Fruit fly (Drosophila melanogaster) whole organism, pupa: ENCODE data around the gene CG12723.

Experiments used
- CG10348 ChIP-seq: fragments of 200-800 bp; sonication (Bioruptor generic); IDR thresholded peaks from 2 replicates; pipeline ENCODE4 v1.3.6; 2022; ENCODE audit warnings: missing biosample characterization, missing genetic modification characterization
- CG12605 ChIP-seq: fragments of 200-800 bp; sonication (Bioruptor generic); IDR thresholded peaks from 2 replicates; pipeline ENCODE4 v1.3.6; 2022; ENCODE audit warnings: missing biosample characterization, missing genetic modification characterization
- CG13204 ChIP-seq: fragments of 200-800 bp; sonication (Bioruptor generic); optimal IDR thresholded peaks from 2 replicates; lab custom pipeline; 2018; ENCODE audit warnings: missing biosample characterization, mild to moderate bottlenecking, missing genetic modification characterization, moderate library complexity
- CG14655 ChIP-seq: fragments of 200-800 bp; sonication (Bioruptor generic); optimal IDR thresholded peaks from 3 replicates; lab custom pipeline; 2017; ENCODE audit warnings: mild to moderate bottlenecking, missing biosample characterization, missing genetic modification reagents, missing genetic modification characterization
- CG15710 ChIP-seq: fragments of 200-800 bp; sonication (Bioruptor generic); optimal IDR thresholded peaks from 2 replicates; lab custom pipeline; 2018; ENCODE audit warnings: missing biosample characterization, mild to moderate bottlenecking, missing genetic modification characterization, moderate library complexity
- CG17806 ChIP-seq: fragments of 200-800 bp; sonication (Bioruptor generic); optimal IDR thresholded peaks from 2 replicates; lab custom pipeline; 2018; ENCODE audit warnings: missing biosample characterization, mild to moderate bottlenecking, missing genetic modification characterization, moderate library complexity
- CG32121 ChIP-seq: fragments of 200-800 bp; sonication (Bioruptor generic); IDR thresholded peaks from 2 replicates; pipeline ENCODE4 v1.3.6; 2022; ENCODE audit warnings: missing biosample characterization, missing genetic modification characterization
- CG34367 ChIP-seq: fragments of 200-800 bp; sonication (Bioruptor generic); optimal IDR thresholded peaks from 2 replicates; lab custom pipeline; 2018; ENCODE audit warnings: missing biosample characterization, mild to moderate bottlenecking, missing genetic modification characterization
- CG4496 ChIP-seq: fragments of 200-800 bp; sonication (Bioruptor generic); IDR thresholded peaks from 3 replicates; pipeline ENCODE4 v1.3.6; 2022; ENCODE audit warnings: missing biosample characterization, missing genetic modification characterization
- CG8159 ChIP-seq: fragments of 200-800 bp; sonication (Bioruptor generic); optimal IDR thresholded peaks from 3 replicates; lab custom pipeline; 2018; ENCODE audit warnings: missing biosample characterization, mild to moderate bottlenecking, missing genetic modification characterization, moderate library complexity
- CG8301 ChIP-seq: fragments of 200-800 bp; sonication (Bioruptor generic); optimal IDR thresholded peaks from 2 replicates; lab custom pipeline; 2018; ENCODE audit warnings: missing biosample characterization, mild to moderate bottlenecking, missing genetic modification characterization
- CG9948 ChIP-seq: fragments of 200-800 bp; sonication (Bioruptor generic); optimal IDR thresholded peaks from 2 replicates; lab custom pipeline; 2018; ENCODE audit warnings: missing biosample characterization, mild to moderate bottlenecking, missing genetic modification characterization, moderate library complexity
- D1 ChIP-seq: fragments of 200-800 bp; sonication (Bioruptor generic); optimal IDR thresholded peaks from 2 replicates; lab custom pipeline; 2018; ENCODE audit warnings: missing biosample characterization, mild to moderate bottlenecking, missing genetic modification characterization, moderate library complexity
- EcR ChIP-seq: fragments of 200-800 bp; sonication (Bioruptor generic); optimal IDR thresholded peaks from 3 replicates; lab custom pipeline; 2019; ENCODE audit warnings: missing biosample characterization, missing genetic modification characterization, mild to moderate bottlenecking, moderate library complexity, missing genetic modification reagents
- Ets98B ChIP-seq: fragments of 200-800 bp; sonication (Bioruptor generic); IDR thresholded peaks from 2 replicates; pipeline ENCODE4 v1.3.6; 2022; ENCODE audit warnings: missing biosample characterization, missing genetic modification characterization
- Pif1A ChIP-seq: fragments of 200-800 bp; sonication (Bioruptor generic); optimal IDR thresholded peaks from 3 replicates; lab custom pipeline; 2016; ENCODE audit warnings: missing biosample characterization, missing genetic modification characterization
- Pif1B ChIP-seq: fragments of 200-800 bp; sonication (Bioruptor generic); optimal IDR thresholded peaks from 3 replicates; lab custom pipeline; 2016; ENCODE audit warnings: missing biosample characterization, missing genetic modification characterization
- Snoo ChIP-seq: fragments of 200-800 bp; sonication (Bioruptor generic); optimal IDR thresholded peaks from 3 replicates; lab custom pipeline; 2017; ENCODE audit warnings: missing biosample characterization, mild to moderate bottlenecking, missing genetic modification characterization, inconsistent platforms
- fd96Ca ChIP-seq: fragments of 200-800 bp; sonication (Bioruptor generic); IDR thresholded peaks from 3 replicates; pipeline ENCODE4 v1.3.6; 2022; ENCODE audit warnings: missing biosample characterization, missing genetic modification characterization
- gl ChIP-seq: fragments of 200-800 bp; sonication (Bioruptor generic); optimal IDR thresholded peaks from 2 replicates; lab custom pipeline; 2018; ENCODE audit warnings: missing biosample characterization, mild to moderate bottlenecking, missing genetic modification characterization
- rn ChIP-seq: fragments of 200-800 bp; sonication (Bioruptor generic); IDR thresholded peaks from 2 replicates; pipeline ENCODE4 v1.3.6; 2022; ENCODE audit warnings: missing biosample characterization, missing genetic modification characterization

CG12723 gene

dm6 chrX:13233811-13234737 lies 42.4 kb upstream of the CG12723 start:
- TF ChIP-seq CG9948 (tag; lab: Kevin White, UChicago) (peak; percentile 81), gl (tag; lab: Kevin White, UChicago) (peak; percentile 77), Ets98B (GFP tag; lab: Robert Waterston, UW) (peak; percentile 51; the same call in 1 of the 2 replicates), CG32121 (GFP tag; lab: Robert Waterston, UW) (peak; percentile 32; the same call in 1 of the 2 replicates), Pif1A (peak; percentile 85), D1 (tag; lab: Kevin White, UChicago) (peak; percentile 69), CG12605 (GFP tag; lab: Robert Waterston, UW) (peak; percentile 25), CG10348 (GFP tag; lab: Robert Waterston, UW) (no peak), CG13204 (GFP tag; lab: Kevin White, UChicago) (peak; percentile 79), CG17806 (tag; lab: Kevin White, UChicago) (peak; percentile 69), Snoo (peak; percentile 61), CG8301 (tag; lab: Kevin White, UChicago) (peak; percentile 67), fd96Ca (GFP tag; lab: Robert Waterston, UW) (peak; percentile 11; the same call in 1 of the 3 replicates), Pif1B (GFP tag; lab: Kevin White, UChicago) (peak; percentile 81), CG15710 (peak; percentile 91), CG4496 (peak; percentile 84), rn (GFP tag; lab: Robert Waterston, UW) (no peak), EcR (peak; percentile 80), CG34367 (tag; lab: Kevin White, UChicago) (peak; percentile 67), CG8159 (tag; lab: Kevin White, UChicago) (peak; percentile 90), CG14655 (GFP tag; lab: Kevin White, UChicago) (peak; percentile 83)

- TF ChIP-seq CG8301 (tag; lab: Kevin White, UChicago) (peak; percentile 30), Snoo (no peak), CG10348 (GFP tag; lab: Robert Waterston, UW) (no peak), fd96Ca (GFP tag; lab: Robert Waterston, UW) (peak; percentile 78), CG8159 (tag; lab: Kevin White, UChicago) (no peak), CG4496 (peak; percentile 73), Pif1A (peak; percentile 25), CG34367 (tag; lab: Kevin White, UChicago) (no peak), D1 (tag; lab: Kevin White, UChicago) (no peak), CG17806 (tag; lab: Kevin White, UChicago) (no peak), CG13204 (GFP tag; lab: Kevin White, UChicago) (no peak), Pif1B (GFP tag; lab: Kevin White, UChicago) (no peak), CG14655 (GFP tag; lab: Kevin White, UChicago) (peak; percentile 44), CG15710 (peak; percentile 5), CG9948 (tag; lab: Kevin White, UChicago) (no peak), rn (GFP tag; lab: Robert Waterston, UW) (peak; percentile 71; the same call in 1 of the 2 replicates), CG12605 (GFP tag; lab: Robert Waterston, UW) (no peak), CG32121 (GFP tag; lab: Robert Waterston, UW) (peak; percentile 70), gl (tag; lab: Kevin White, UChicago) (no peak), EcR (no peak), Ets98B (GFP tag; lab: Robert Waterston, UW) (peak; percentile 68)
Measured at dm6 chrX:13232406-13233195, 40.9 kb upstream of the CG12723 start.

- TF ChIP-seq CG8301 (tag; lab: Kevin White, UChicago) (no peak), Snoo (no peak), CG15710 (no peak)
Measured at dm6 chrX:13230974-13231373, 39.3 kb upstream of the CG12723 start.

dm6 chrX:13229824-13230223 lies 38.1 kb upstream of the CG12723 start:
- TF ChIP-seq CG12605 (GFP tag; lab: Robert Waterston, UW) (no peak), CG15710 (no peak), EcR (no peak), D1 (tag; lab: Kevin White, UChicago) (no peak), Pif1A (no peak), CG34367 (tag; lab: Kevin White, UChicago) (no peak)

dm6 chrX:13229217-13229616 lies 37.5 kb upstream of the CG12723 start:
- TF ChIP-seq CG12605 (GFP tag; lab: Robert Waterston, UW) = no peak

dm6 chrX:13228208-13228606 lies 36.5 kb upstream of the CG12723 start:
- TF ChIP-seq CG4496 = no peak
- no peak for TF ChIP-seq CG34367 (tag; lab: Kevin White, UChicago)
